Worm (Caenorhabditis elegans) whole organism, young adult: ENCODE data around the gene fbxa-136.

Experiments
- F39B2.1 ChIP-seq: fragments of 200-800 bp; sonication (Bioruptor generic); IDR thresholded peaks from 2 replicates; pipeline ENCODE4 v1.3.6; 2022; ENCODE audit warnings: missing genetic modification reagents, missing genetic modification characterization, missing compliant biosample characterization
- aptf-3 ChIP-seq: fragments of 200-800 bp; sonication (Bioruptor generic); IDR thresholded peaks from 2 replicates; pipeline ENCODE4 v1.3.6; 2022; ENCODE audit warnings: missing genetic modification characterization, missing compliant biosample characterization
- attf-3 ChIP-seq: fragments of 200-800 bp; sonication (Bioruptor generic); conservative IDR thresholded peaks from 2 replicates; pipeline ENCODE4 v1.3.6; 2022; ENCODE audit warnings: missing genetic modification reagents, missing genetic modification characterization, missing compliant biosample characterization
- ccch-3 ChIP-seq: fragments of 200-800 bp; sonication (Bioruptor generic); optimal IDR thresholded peaks from 2 replicates; lab custom pipeline; 2018; ENCODE audit warnings: mild to moderate bottlenecking, missing genetic modification characterization, missing compliant biosample characterization
- mel-28 ChIP-seq: sonication (generic microtip); optimal IDR thresholded peaks from 2 replicates; lab custom pipeline; 2016; ENCODE audit warnings: borderline replicate concordance, mild to moderate bottlenecking, missing genetic modification characterization, missing compliant biosample characterization
- mes-4 ChIP-seq: sonication (generic microtip); optimal IDR thresholded peaks from 2 replicates; lab custom pipeline; 2016; ENCODE audit warnings: missing genotype, missing genetic modification characterization, missing compliant biosample characterization
- nhr-120 ChIP-seq: fragments of 200-800 bp; sonication (Bioruptor generic); IDR thresholded peaks from 2 replicates; pipeline ENCODE4 v1.3.6; 2022; ENCODE audit warnings: missing genetic modification characterization, missing compliant biosample characterization
- nhr-80 ChIP-seq: sonication (generic microtip); optimal IDR thresholded peaks from 2 replicates; lab custom pipeline; 2016; ENCODE audit warnings: missing genetic modification characterization, missing compliant biosample characterization
- nhr-90 ChIP-seq: sonication (generic microtip); optimal IDR thresholded peaks from 2 replicates; lab custom pipeline; 2016; ENCODE audit warnings: missing genotype, mild to moderate bottlenecking, missing genetic modification characterization, missing compliant biosample characterization
- sea-2 ChIP-seq: fragments of 200-800 bp; sonication (Bioruptor generic); IDR thresholded peaks from 2 replicates; pipeline ENCODE4 v1.3.6; 2022; ENCODE audit warnings: missing genetic modification characterization, missing compliant biosample characterization
- somi-1 ChIP-seq: fragments of 200-800 bp; sonication (Bioruptor generic); optimal IDR thresholded peaks from 2 replicates; lab custom pipeline; 2018; ENCODE audit warnings: mild to moderate bottlenecking, missing genetic modification characterization, missing compliant biosample characterization
- tbp1 ChIP-seq: fragments of 200-800 bp; sonication (Bioruptor generic); optimal IDR thresholded peaks from 2 replicates; lab custom pipeline; 2018; ENCODE audit warnings: mild to moderate bottlenecking, missing genetic modification characterization, missing compliant biosample characterization

DNA sequence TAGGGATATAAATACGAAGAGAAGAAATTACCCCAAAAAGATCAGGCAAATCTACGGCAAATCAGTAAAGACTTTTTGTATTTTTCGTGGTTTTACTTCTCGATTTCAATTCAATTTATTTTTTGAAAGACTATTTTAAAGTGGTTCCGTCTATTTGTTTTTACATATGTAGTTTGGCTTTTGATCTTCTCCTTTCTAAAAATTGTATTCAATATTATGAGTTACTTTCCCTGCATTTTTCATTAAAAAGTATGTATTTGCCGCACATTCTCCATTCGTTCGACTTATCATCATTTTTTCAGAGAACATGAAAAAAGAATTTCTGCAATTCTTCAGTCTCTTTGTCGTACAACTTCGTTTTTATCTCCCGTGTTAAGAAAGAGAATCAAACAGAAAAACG is 46.0 kb downstream of the fbxa-136 start, which contains the start of gene C38D9.2:
- TF ChIP-seq sea-2: no peak
- TF ChIP-seq tbp1: no peak
- TF ChIP-seq ccch-3 (GFP tag; lab: Kevin White, UChicago): no peak
- no peak for TF ChIP-seq nhr-80 (tag; lab: Kevin White, UChicago)
- no peak for TF ChIP-seq F39B2.1
- TF ChIP-seq mes-4: no peak
- no peak for TF ChIP-seq nhr-120 (GFP tag; lab: Robert Waterston, UW)
- TF ChIP-seq somi-1: no peak
- no peak for TF ChIP-seq nhr-90 (tag; lab: Kevin White, UChicago)
- TF ChIP-seq aptf-3 (GFP tag; lab: Robert Waterston, UW): no peak
- no peak for TF ChIP-seq attf-3 (GFP tag; lab: Robert Waterston, UW)
- no peak for TF ChIP-seq mel-28 (tag; lab: Kevin White, UChicago)
